Worm (Caenorhabditis elegans) whole organism, young adult: ENCODE results near the gene B0416.7.

ENCODE experiments used
- B0261.1 ChIP-seq: sonication (generic microtip); optimal IDR thresholded peaks from 2 replicates; lab custom pipeline; 2016; ENCODE audit warnings: mild to moderate bottlenecking, missing genetic modification characterization, moderate library complexity, missing compliant biosample characterization
- egl-18 ChIP-seq: fragments of 200-800 bp; sonication (Bioruptor generic); IDR thresholded peaks from 2 replicates; pipeline ENCODE4 v1.3.6; 2022; ENCODE audit warnings: missing genetic modification reagents, missing genetic modification characterization, missing compliant biosample characterization
- lin-54 ChIP-seq: fragments of 200-800 bp; sonication (Bioruptor generic); optimal IDR thresholded peaks from 2 replicates; lab custom pipeline; 2018; ENCODE audit warnings: mild to moderate bottlenecking, missing genetic modification characterization, missing compliant biosample characterization
- pha-4 ChIP-seq: fragments of 150-350 bp; sonication (generic microtip); optimal IDR thresholded peaks from 2 replicates; lab custom pipeline; 2014; ENCODE audit warnings: missing biosample characterization, missing genetic modification reagents, missing genetic modification characterization
- ztf-28 ChIP-seq: fragments of 200-800 bp; sonication (Bioruptor generic); IDR thresholded peaks from 2 replicates; pipeline ENCODE4 v1.3.6; 2022; ENCODE audit warnings: missing genetic modification reagents, missing genetic modification characterization, missing compliant biosample characterization

DNA sequence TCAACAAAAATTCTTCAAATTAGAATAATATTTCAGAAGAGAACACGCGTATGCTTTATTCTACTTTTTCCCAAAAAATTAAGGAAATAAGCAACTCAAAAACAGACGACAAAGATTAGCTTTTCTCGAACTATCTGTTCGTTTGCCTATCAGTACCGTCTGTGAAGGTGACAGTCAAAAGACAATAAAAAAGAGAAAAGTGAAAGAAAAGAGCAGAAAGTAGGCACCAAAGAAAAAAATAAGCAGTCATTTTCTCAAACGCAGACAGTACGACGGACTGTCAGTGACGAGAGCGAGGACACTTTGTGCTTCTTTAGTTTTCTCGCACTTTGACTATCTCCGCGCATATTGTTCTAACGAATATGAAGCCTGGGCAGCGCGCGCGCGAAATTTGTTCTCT is 31.2 kb downstream of the B0416.7 start:
- TF ChIP-seq pha-4 (tag; lab: Kevin White, UChicago) (no peak), ztf-28 (no peak), lin-54 (GFP tag; lab: Kevin White, UChicago) (no peak), egl-18 (GFP tag; lab: Robert Waterston, UW) (no peak), B0261.1 (tag; lab: Kevin White, UChicago) (no peak)
